Fruit fly (Drosophila melanogaster) ovary, adult (tissue): ENCODE measurements around the gene CG4970.

ENCODE experiments used
- CG17801 ChIP-seq: fragments of 200-800 bp; optimal IDR thresholded peaks from 2 replicates; lab custom pipeline; 2019; ENCODE audit warnings: missing biosample characterization, mild to moderate bottlenecking, missing genetic modification characterization, moderate library complexity; ENCODE audit not compliant: partially characterized antibody

CG4970 gene

DNA sequence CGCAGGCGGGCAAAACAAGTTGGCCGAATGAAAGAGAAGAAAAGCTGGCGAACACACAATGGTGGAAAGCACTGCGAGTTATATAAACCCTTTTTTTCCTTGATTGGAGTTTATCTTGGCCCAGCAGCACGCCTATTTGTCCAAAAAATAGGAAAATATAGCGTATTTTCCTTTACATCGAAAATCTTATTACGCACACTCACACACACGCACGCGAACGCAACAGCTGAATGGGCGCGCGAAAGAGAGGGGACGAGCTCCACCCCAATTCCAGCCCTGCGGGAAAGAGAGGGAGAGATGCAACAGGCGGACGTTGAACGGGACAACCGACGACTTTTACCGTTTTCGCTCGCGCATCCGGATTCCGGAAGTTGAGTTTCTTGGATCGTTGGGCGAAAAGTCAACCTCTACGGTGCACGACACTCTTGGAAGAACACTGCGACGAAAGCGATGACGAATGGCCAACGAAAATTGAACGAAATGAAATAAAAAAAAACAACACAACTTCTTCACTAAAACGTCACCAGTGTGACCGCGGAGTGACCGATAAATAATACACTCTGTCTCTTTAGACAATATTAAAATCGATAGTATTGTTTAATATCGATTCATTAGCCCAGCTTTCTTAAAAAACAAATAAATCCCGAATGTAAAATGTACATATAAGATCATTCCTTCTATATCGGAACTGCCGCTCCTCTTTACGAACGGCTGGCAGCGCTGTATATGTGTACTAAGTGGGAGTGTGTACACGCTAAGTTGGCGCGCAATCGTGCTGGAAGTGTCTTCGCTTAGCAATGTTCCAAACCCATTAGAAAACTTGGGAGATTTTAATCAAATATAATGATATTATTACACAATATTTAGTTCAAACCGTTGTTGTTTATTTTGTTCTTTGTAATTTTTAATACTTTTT, at the start of gene CG4970, which contains the start of gene Dlg5:
TSS of gene CG4970 (plus strand) at position 866 of the 916 bp plus-strand sequence.
TSS of gene Dlg5 (minus strand) at position 556 of the 916 bp plus-strand sequence.
- TF ChIP-seq CG17801 (GFP tag; lab: Kevin White, UChicago) = no peak

DNA sequence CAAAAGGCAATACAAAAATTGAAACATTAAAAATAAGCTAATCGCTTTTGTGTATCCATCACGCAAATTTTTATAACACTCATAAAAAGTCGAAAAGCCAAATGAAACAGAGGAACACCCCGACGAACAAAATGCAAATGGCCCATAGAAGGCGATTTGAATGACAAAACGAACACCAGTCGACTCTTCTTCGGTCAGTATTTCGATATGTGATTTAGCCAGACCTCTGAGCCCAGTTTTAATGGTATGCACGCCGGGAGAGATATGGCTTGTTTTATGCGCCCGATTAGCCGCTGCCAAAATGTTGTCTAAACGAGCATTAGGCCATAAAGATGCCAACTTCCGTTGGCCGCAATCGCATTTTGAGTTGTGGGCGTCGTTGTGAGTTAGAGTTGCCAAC, 49.1 kb upstream of the CG4970 start:
- no peak for TF ChIP-seq CG17801 (GFP tag; lab: Kevin White, UChicago)

DNA sequence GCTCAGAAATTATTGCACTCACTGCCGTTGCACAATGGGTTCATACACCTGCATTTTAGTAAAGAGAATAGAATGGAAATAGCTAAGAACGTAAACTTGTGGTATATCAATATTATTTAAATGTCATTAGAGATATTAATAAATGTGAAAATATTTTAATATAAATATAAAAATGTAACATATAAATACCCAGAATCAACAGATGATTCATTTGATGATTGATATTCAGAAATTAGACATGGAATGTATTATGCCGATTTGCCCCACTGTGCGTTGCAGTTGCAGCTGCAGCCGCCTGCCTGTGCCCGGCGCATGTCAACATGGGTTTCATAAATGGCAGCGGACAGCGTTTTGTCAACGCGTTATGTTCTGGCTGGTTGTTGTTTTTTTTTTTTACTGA, 47.2 kb upstream of the CG4970 start:
- no peak for TF ChIP-seq CG17801 (GFP tag; lab: Kevin White, UChicago)

DNA sequence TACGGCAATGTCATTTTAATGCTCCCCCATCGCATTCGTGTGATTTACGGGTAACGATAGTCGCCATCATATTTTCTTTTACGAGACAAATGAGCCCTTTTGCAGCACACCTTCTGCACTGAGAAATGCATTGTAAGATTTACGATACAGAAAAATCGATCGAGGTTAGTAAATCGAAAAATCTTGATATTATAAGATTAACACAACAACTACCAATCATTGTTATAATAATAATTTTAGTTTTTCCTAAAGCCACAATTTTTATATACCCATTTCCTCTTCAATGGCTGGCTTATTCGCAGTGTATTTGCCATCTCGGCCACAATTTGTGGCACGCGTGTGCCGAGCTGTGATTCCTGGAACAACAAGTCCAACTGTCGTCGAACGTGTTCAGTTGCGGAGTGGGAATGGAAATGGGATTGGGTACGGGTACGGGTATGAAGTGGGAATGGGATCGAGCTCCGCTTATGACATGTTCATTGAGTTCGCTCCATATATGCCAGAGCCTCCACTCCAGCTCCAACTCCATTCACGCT, 45.1 kb upstream of the CG4970 start:
- no peak for TF ChIP-seq CG17801 (GFP tag; lab: Kevin White, UChicago)

dm6 chr2L:11474960-11475359, 42.2 kb upstream of the CG4970 start:
- TF ChIP-seq CG17801 (GFP tag; lab: Kevin White, UChicago) = no peak

dm6 chr2L:11484407-11484806, 32.8 kb upstream of the CG4970 start, which contains the start of the genes CG43355 and sala:
Gene CG43355, plus strand, starts transcription at chr2L:11484707.
Gene sala, plus strand, starts transcription at chr2L:11484707.
- no peak for TF ChIP-seq CG17801 (GFP tag; lab: Kevin White, UChicago)

- TF ChIP-seq CG17801 (GFP tag; lab: Kevin White, UChicago) = no peak
Measured at dm6 chr2L:11488465-11489037, 28.6 kb upstream of the CG4970 start.

DNA sequence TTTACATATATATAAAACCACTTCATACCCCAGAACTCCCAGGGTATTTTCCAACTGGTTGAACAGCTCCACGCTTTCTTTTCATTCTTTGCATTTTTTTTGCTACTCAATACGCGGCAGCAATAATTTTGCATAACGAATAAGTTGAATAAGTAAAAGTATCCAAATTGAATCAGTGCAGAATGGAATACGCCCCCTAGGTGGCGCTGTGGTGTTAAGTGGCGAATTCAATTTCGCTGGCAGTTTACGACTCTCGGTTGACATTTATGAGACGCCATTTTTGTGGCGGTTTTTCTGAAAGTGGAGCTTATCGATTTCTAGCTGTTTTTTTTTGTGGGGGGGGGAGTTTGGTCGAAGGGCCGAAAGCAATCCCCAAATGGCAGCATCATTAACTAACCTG, 23.3 kb upstream of the CG4970 start:
- no peak for TF ChIP-seq CG17801 (GFP tag; lab: Kevin White, UChicago)

dm6 chr2L:11498839-11499238, 18.4 kb upstream of the CG4970 start, which contains the start of gene Cog8:
Gene Cog8, minus strand, starts transcription at chr2L:11498948.
- TF ChIP-seq CG17801 (GFP tag; lab: Kevin White, UChicago) = no peak

dm6 chr2L:11500649-11501048, 16.5 kb upstream of the CG4970 start:
- TF ChIP-seq CG17801 (GFP tag; lab: Kevin White, UChicago) = no peak

dm6 chr2L:11501427-11501968, 15.7 kb upstream of the CG4970 start, which contains the start of gene spz4:
Gene spz4, plus strand, starts transcription at chr2L:11501715.
- no peak for TF ChIP-seq CG17801 (GFP tag; lab: Kevin White, UChicago)

dm6 chr2L:11502698-11503097, 14.5 kb upstream of the CG4970 start:
- no peak for TF ChIP-seq CG17801 (GFP tag; lab: Kevin White, UChicago)

DNA sequence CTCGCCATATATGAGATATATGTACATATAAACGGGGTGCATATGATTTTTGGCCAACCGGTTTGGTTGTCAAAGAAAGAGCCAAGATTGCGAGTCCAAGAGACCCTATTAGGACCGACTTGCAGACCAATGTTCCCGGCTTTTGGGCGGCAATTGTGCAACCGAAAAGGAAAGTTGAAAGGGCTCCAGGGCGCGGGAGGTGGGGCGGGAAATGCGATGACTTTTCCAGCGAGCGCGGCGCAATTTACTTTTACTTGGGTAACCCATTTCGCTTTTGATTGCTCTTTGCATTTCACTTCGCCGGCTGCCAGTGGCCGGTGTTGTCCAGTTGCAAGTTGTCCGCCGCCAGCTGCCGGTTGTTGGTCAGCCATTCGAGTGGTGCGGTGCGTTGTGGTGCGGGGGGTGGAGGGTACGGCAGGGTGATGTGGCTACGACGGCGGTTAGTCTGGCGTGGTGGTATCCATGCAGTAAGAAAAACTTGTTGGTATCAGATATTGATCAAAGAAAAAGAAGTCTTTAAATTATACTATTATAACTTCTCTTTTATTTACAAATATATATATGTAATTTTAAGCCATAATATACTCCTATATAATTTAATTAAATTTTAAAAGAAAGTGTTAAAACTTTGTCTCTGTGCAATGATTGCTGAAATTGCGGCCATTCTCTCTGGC, 12.2 kb upstream of the CG4970 start:
- no peak for TF ChIP-seq CG17801 (GFP tag; lab: Kevin White, UChicago)

- no peak for TF ChIP-seq CG17801 (GFP tag; lab: Kevin White, UChicago)
Measured at dm6 chr2L:11519532-11519931, 2.3 kb downstream of the CG4970 start, which contains the start of gene CG14929. Gene CG14929, plus strand, starts transcription at chr2L:11519832.
